Fruit fly (Drosophila melanogaster): ENCODE measurements around the gene aus.

aus gene

DNA sequence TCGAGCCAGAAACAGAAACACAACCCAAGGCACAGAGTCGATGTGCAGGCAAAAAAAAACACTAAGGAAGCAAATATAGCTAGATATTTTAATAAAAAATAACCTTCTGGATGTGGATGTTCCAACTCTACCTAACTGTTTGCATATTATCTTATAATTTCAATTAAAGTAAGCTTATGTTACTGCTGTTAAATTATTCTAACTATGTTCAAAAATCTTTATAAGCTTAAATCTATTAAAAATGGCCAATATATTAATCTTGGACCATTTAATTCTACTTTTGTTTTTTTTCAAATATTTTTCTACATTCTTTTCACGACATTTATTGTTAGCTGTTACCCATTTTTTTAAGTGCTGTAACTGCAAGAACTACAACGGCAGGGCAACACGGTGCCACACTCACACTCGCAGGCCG lies 10.4 kb downstream of the aus start (continued):
- peak; percentile 26; the same call in 1 of the 2 replicates for TF ChIP-seq ttk (GFP tag; IDR thresholded peaks at IDR 0.05)
- no peak for TF ChIP-seq NK7.1 (GFP tag; optimal IDR thresholded peaks at IDR 0.05)
- peak; percentile 33 for TF ChIP-seq fd3F (GFP tag; optimal IDR thresholded peaks at IDR 0.05)
- no peak for TF ChIP-seq her (GFP tag; optimal IDR thresholded peaks at IDR 0.05)
- TF ChIP-seq CG2199 (GFP tag; IDR thresholded peaks at IDR 0.05) = no peak
- peak; percentile 51 for TF ChIP-seq sqz (GFP tag; optimal IDR thresholded peaks at IDR 0.05)
- no peak for TF ChIP-seq CG9797 (GFP tag; optimal IDR thresholded peaks at IDR 0.05)
- no peak; the same call in 1 of the 2 replicates for TF ChIP-seq E2f1 (GFP tag; IDR thresholded peaks at IDR 0.05)
- no peak for TF ChIP-seq Mes4 (GFP tag; optimal IDR thresholded peaks at IDR 0.05)
- no peak for TF ChIP-seq hkb (optimal IDR thresholded peaks at IDR 0.05)
- TF ChIP-seq hkb (GFP tag; IDR thresholded peaks at IDR 0.05) = peak; percentile 55
- no peak for TF ChIP-seq H15 (GFP tag; IDR thresholded peaks at IDR 0.05)
- no peak for TF ChIP-seq BEAF-32 (GFP tag; optimal IDR thresholded peaks at IDR 0.05)
- TF ChIP-seq Optix (GFP tag; IDR thresholded peaks at IDR 0.05) = no peak
- TF ChIP-seq CG1233 (GFP tag; optimal IDR thresholded peaks at IDR 0.05) = peak; percentile 35
- peak in 1 of 2 experiments; percentile 57 for TF ChIP-seq Eip74EF (GFP tag; optimal IDR thresholded peaks at IDR 0.05)
- TF ChIP-seq CG15073 (GFP tag; optimal IDR thresholded peaks at IDR 0.05) = no peak
- no peak for TF ChIP-seq CG34224 (GFP tag; IDR thresholded peaks at IDR 0.05; ENCODE audit: partially characterized antibody)
- no peak for TF ChIP-seq en (GFP tag; optimal IDR thresholded peaks at IDR 0.05)
- TF ChIP-seq pita (GFP tag; optimal IDR thresholded peaks at IDR 0.05) = no peak
- no peak for TF ChIP-seq CG12155 (GFP tag; optimal IDR thresholded peaks at IDR 0.05)
- TF ChIP-seq CG2202 (tag; optimal IDR thresholded peaks at IDR 0.05) = no peak
- no peak for TF ChIP-seq Dll (GFP tag; IDR thresholded peaks at IDR 0.05; ENCODE audit: partially characterized antibody)
- TF ChIP-seq Spps (tag; optimal IDR thresholded peaks at IDR 0.05) = peak; percentile 34
- TF ChIP-seq CG1647 (GFP tag; optimal IDR thresholded peaks at IDR 0.05) = no peak
- TF ChIP-seq Aef1 (GFP tag; IDR thresholded peaks at IDR 0.05) = peak; percentile 26; the same call in 1 of the 3 replicates
- peak; percentile 70 for TF ChIP-seq CG30403 (GFP tag; optimal IDR thresholded peaks at IDR 0.05)
- TF ChIP-seq CoRest (tag; optimal IDR thresholded peaks at IDR 0.05) = peak; percentile 79
- no peak for TF ChIP-seq CG12236 (GFP tag; optimal IDR thresholded peaks at IDR 0.05)
- TF ChIP-seq MESR4 (GFP tag; optimal IDR thresholded peaks at IDR 0.05) = no peak
- TF ChIP-seq CG2875 (GFP tag; optimal IDR thresholded peaks at IDR 0.05) = peak; percentile 44
- no peak for TF ChIP-seq CG32767 (GFP tag; IDR thresholded peaks at IDR 0.05)
- TF ChIP-seq Mrtf (GFP tag; IDR thresholded peaks at IDR 0.05) = no peak
- TF ChIP-seq repo (GFP tag; optimal IDR thresholded peaks at IDR 0.05) = no peak
- TF ChIP-seq esg (GFP tag; conservative IDR thresholded peaks at IDR 0.05) = no peak
- no peak for TF ChIP-seq CG6791 (GFP tag; IDR thresholded peaks at IDR 0.05; ENCODE audit: partially characterized antibody)
- TF ChIP-seq Jarid2 (GFP tag; optimal IDR thresholded peaks at IDR 0.05) = peak; percentile 10
- TF ChIP-seq mirr (GFP tag; optimal IDR thresholded peaks at IDR 0.05) = no peak
- peak; percentile 61 for TF ChIP-seq Blimp-1 (GFP tag; optimal IDR thresholded peaks at IDR 0.05)
- no peak for TF ChIP-seq wdn (GFP tag; IDR thresholded peaks at IDR 0.05)
- peak; percentile 55 for TF ChIP-seq CG10267 (tag; optimal IDR thresholded peaks at IDR 0.05)
- TF ChIP-seq CG31224 (GFP tag; IDR thresholded peaks at IDR 0.05) = no peak
- TF ChIP-seq Dp (GFP tag; optimal IDR thresholded peaks at IDR 0.05) = no peak
- peak; percentile 78 for TF ChIP-seq CG11504 (tag; optimal IDR thresholded peaks at IDR 0.05)
- no peak for TF ChIP-seq al (GFP tag; IDR thresholded peaks at IDR 0.05)
- TF ChIP-seq H2.0 (GFP tag; IDR thresholded peaks at IDR 0.05) = no peak
- TF ChIP-seq CG18599 (GFP tag; optimal IDR thresholded peaks at IDR 0.05) = peak; percentile 65
- TF ChIP-seq bbx (GFP tag; IDR thresholded peaks at IDR 0.05; ENCODE audit: partially characterized antibody) = no peak
- TF ChIP-seq HLH54F (GFP tag; optimal IDR thresholded peaks at IDR 0.05) = no peak
- TF ChIP-seq CG7928 (GFP tag; optimal IDR thresholded peaks at IDR 0.05) = no peak
- no peak for TF ChIP-seq CG7786 (GFP tag; optimal IDR thresholded peaks at IDR 0.05)

All from whole organism, embryonic.